Fruit fly (Drosophila melanogaster) whole organism, embryonic: ENCODE results near the gene Dnai2.
A peak's percentile ranks its signal among the peaks of the same experiment; 100 is the strongest.

Experiments
- Asciz ChIP-seq: fragments of 200-800 bp; sonication (Bioruptor generic); optimal IDR thresholded peaks from 2 replicates; lab custom pipeline; 2017; ENCODE audit warnings: missing biosample characterization, mild to moderate bottlenecking, missing genetic modification characterization, missing genetic modification reagents
- Atf-2 ChIP-seq: fragments of 200-800 bp; sonication (Bioruptor generic); optimal IDR thresholded peaks from 2 replicates; lab custom pipeline; 2016; ENCODE audit warnings: missing biosample characterization, missing genetic modification characterization
- Atf6 ChIP-seq: fragments of 200-800 bp; sonication (Bioruptor generic); IDR thresholded peaks from 2 replicates; pipeline ENCODE4 v1.3.6; 2022; ENCODE audit warnings: missing biosample characterization, missing genetic modification characterization
- CG10147 ChIP-seq: fragments of 200-800 bp; sonication (Bioruptor generic); optimal IDR thresholded peaks from 2 replicates; lab custom pipeline; 2019; ENCODE audit warnings: missing biosample characterization, mild to moderate bottlenecking, missing genetic modification characterization, moderate library complexity
- CG10431 ChIP-seq: fragments of 200-800 bp; sonication (Bioruptor generic); optimal IDR thresholded peaks from 3 replicates; lab custom pipeline; 2018; ENCODE audit warnings: missing biosample characterization, mild to moderate bottlenecking, missing genetic modification characterization
- CG10462 ChIP-seq: fragments of 200-800 bp; sonication (Bioruptor generic); optimal IDR thresholded peaks from 2 replicates; lab custom pipeline; 2016; ENCODE audit warnings: missing biosample characterization, missing genetic modification characterization
- CG11696 ChIP-seq: fragments of 200-800 bp; sonication (Bioruptor generic); IDR thresholded peaks from 2 replicates; pipeline ENCODE4 v1.3.6; 2022; ENCODE audit warnings: missing biosample characterization, missing genetic modification characterization
- CG12299 ChIP-seq: fragments of 200-800 bp; sonication (Bioruptor generic); optimal IDR thresholded peaks from 2 replicates; lab custom pipeline; 2018; ENCODE audit warnings: missing biosample characterization, mild to moderate bottlenecking, missing genetic modification characterization
- CG14050 ChIP-seq: fragments of 200-800 bp; sonication (Bioruptor generic); IDR thresholded peaks from 3 replicates; pipeline ENCODE4 v1.3.6; 2022; ENCODE audit warnings: missing biosample characterization, missing genetic modification characterization
- CG14710 ChIP-seq: fragments of 200-800 bp; sonication (Bioruptor generic); optimal IDR thresholded peaks from 3 replicates; lab custom pipeline; 2019; ENCODE audit warnings: missing biosample characterization, mild to moderate bottlenecking, missing genetic modification characterization, moderate library complexity
- CG14860 ChIP-seq: fragments of 200-800 bp; sonication (Bioruptor generic); IDR thresholded peaks from 3 replicates; pipeline ENCODE4 v1.3.6; 2022; ENCODE audit warnings: missing biosample characterization, missing genetic modification characterization; ENCODE audit not compliant: partially characterized antibody
- CG15011 ChIP-seq: fragments of 200-800 bp; sonication (Bioruptor generic); optimal IDR thresholded peaks from 3 replicates; lab custom pipeline; 2018; ENCODE audit warnings: missing biosample characterization, mild to moderate bottlenecking, missing genetic modification characterization
- CG15269 ChIP-seq: fragments of 200-800 bp; sonication (Bioruptor generic); optimal IDR thresholded peaks from 2 replicates; lab custom pipeline; 2018; ENCODE audit warnings: missing biosample characterization, mild to moderate bottlenecking, missing genetic modification characterization, moderate library complexity
- CG1529 ChIP-seq: fragments of 200-800 bp; sonication (Bioruptor generic); optimal IDR thresholded peaks from 3 replicates; lab custom pipeline; 2018; ENCODE audit warnings: missing biosample characterization, missing genetic modification characterization
- CG1602 ChIP-seq: fragments of 200-800 bp; sonication (Bioruptor generic); optimal IDR thresholded peaks from 3 replicates; lab custom pipeline; 2016; ENCODE audit warnings: missing biosample characterization, missing genetic modification characterization
- CG17612 ChIP-seq: fragments of 200-800 bp; sonication (Bioruptor generic); IDR thresholded peaks from 2 replicates; pipeline ENCODE4 v1.3.6; 2022; ENCODE audit warnings: missing biosample characterization, missing genetic modification characterization
- CG18011 ChIP-seq: fragments of 200-800 bp; sonication (Bioruptor generic); optimal IDR thresholded peaks from 2 replicates; lab custom pipeline; 2017; ENCODE audit warnings: missing biosample characterization, missing genetic modification characterization, mild to moderate bottlenecking, moderate library complexity, missing genotype
- CG1832 ChIP-seq: fragments of 200-800 bp; sonication (Bioruptor generic); optimal IDR thresholded peaks from 2 replicates; lab custom pipeline; 2017; ENCODE audit warnings: missing biosample characterization, mild to moderate bottlenecking, missing genetic modification characterization, inconsistent platforms
- CG4360 ChIP-seq: fragments of 200-800 bp; sonication (Bioruptor generic); IDR thresholded peaks from 2 replicates; pipeline ENCODE4 v1.3.6; 2022; ENCODE audit warnings: missing biosample characterization, missing genetic modification characterization
- CG4424 ChIP-seq: fragments of 200-800 bp; sonication (Bioruptor generic); optimal IDR thresholded peaks from 3 replicates; lab custom pipeline; 2016; ENCODE audit warnings: missing biosample characterization, missing genetic modification characterization
- CG4730 ChIP-seq: fragments of 200-800 bp; sonication (Bioruptor generic); IDR thresholded peaks from 2 replicates; pipeline ENCODE4 v1.3.6; 2022; ENCODE audit warnings: missing biosample characterization, missing genetic modification characterization
- CG6272 ChIP-seq: fragments of 200-800 bp; sonication (Bioruptor generic); IDR thresholded peaks from 2 replicates; pipeline ENCODE4 v1.3.6; 2022; ENCODE audit warnings: missing biosample characterization, missing genetic modification characterization
- CG8281 ChIP-seq: fragments of 200-800 bp; sonication (Bioruptor generic); optimal IDR thresholded peaks from 2 replicates; lab custom pipeline; 2018; ENCODE audit warnings: missing biosample characterization, mild to moderate bottlenecking, missing genetic modification characterization, moderate library complexity
- CTCF ChIP-seq: fragments of 200-800 bp; sonication (Bioruptor generic); optimal IDR thresholded peaks from 2 replicates; lab custom pipeline; 2017; ENCODE audit warnings: missing biosample characterization, mild to moderate bottlenecking, missing genetic modification characterization, moderate library complexity
- Camta ChIP-seq: fragments of 200-800 bp; sonication (Bioruptor generic); optimal IDR thresholded peaks from 2 replicates; lab custom pipeline; 2016; ENCODE audit warnings: missing biosample characterization, missing genetic modification characterization
- CkIIα-i1 ChIP-seq: fragments of 200-800 bp; sonication (Bioruptor generic); IDR thresholded peaks from 2 replicates; pipeline ENCODE4 v1.3.6; 2022; ENCODE audit warnings: missing biosample characterization, missing genetic modification characterization
- Dref ChIP-seq: fragments of 200-800 bp; sonication (Bioruptor generic); IDR thresholded peaks from 2 replicates; pipeline ENCODE4 v1.3.6; 2022; ENCODE audit warnings: missing biosample characterization, missing genetic modification characterization
- HLHmδ ChIP-seq: fragments of 200-800 bp; sonication (Bioruptor generic); optimal IDR thresholded peaks from 2 replicates; lab custom pipeline; 2018; ENCODE audit warnings: missing biosample characterization, mild to moderate bottlenecking, missing genetic modification characterization, moderate library complexity
- NC2β ChIP-seq: fragments of 200-800 bp; sonication (Bioruptor generic); optimal IDR thresholded peaks from 2 replicates; lab custom pipeline; 2016; ENCODE audit warnings: missing biosample characterization, missing genetic modification characterization
- Ptx1 ChIP-seq: fragments of 200-800 bp; sonication (Bioruptor generic); IDR thresholded peaks from 2 replicates; pipeline ENCODE4 v1.3.6; 2022; ENCODE audit warnings: missing biosample characterization, missing genetic modification characterization
- Sox102F ChIP-seq: fragments of 200-800 bp; sonication (Bioruptor generic); optimal IDR thresholded peaks from 2 replicates; lab custom pipeline; 2018; ENCODE audit warnings: missing biosample characterization, mild to moderate bottlenecking, missing genetic modification characterization, moderate library complexity
- ab ChIP-seq: fragments of 200-800 bp; sonication (Bioruptor generic); optimal IDR thresholded peaks from 2 replicates; lab custom pipeline; 2016; ENCODE audit warnings: missing biosample characterization, missing genetic modification characterization
- az2 ChIP-seq: fragments of 200-800 bp; sonication (Bioruptor generic); optimal IDR thresholded peaks from 3 replicates; lab custom pipeline; 2016; ENCODE audit warnings: missing biosample characterization, missing genetic modification characterization
- corto ChIP-seq: fragments of 200-800 bp; sonication (Bioruptor generic); optimal IDR thresholded peaks from 2 replicates; lab custom pipeline; 2016; ENCODE audit warnings: missing biosample characterization, mild to moderate bottlenecking, missing genetic modification characterization, moderate library complexity
- h ChIP-seq: fragments of >200 bp; optimal IDR thresholded peaks from 2 replicates; lab custom pipeline; 2017
- ham ChIP-seq: fragments of 200-800 bp; sonication (Bioruptor generic); IDR thresholded peaks from 2 replicates; pipeline ENCODE4 v1.3.6; 2022; ENCODE audit warnings: missing biosample characterization, missing genetic modification characterization
- inv ChIP-seq: fragments of 200-800 bp; sonication (Bioruptor generic); IDR thresholded peaks from 2 replicates; pipeline ENCODE4 v1.3.6; 2022; ENCODE audit warnings: missing biosample characterization, missing genetic modification characterization; ENCODE audit not compliant: partially characterized antibody
- knrl ChIP-seq: fragments of 200-800 bp; sonication (Bioruptor generic); IDR thresholded peaks from 3 replicates; pipeline ENCODE4 v1.3.6; 2022; ENCODE audit warnings: missing biosample characterization, missing genetic modification characterization; ENCODE audit not compliant: partially characterized antibody
- lola ChIP-seq, 3 experiments: fragments of >200 bp in 2 of 3; fragments of 200-800 bp in 1 of 3; sonication (Bioruptor generic) in 1 of 3; optimal IDR thresholded peaks; 2 replicates each; lab custom pipeline; 2017 to 2019; ENCODE audit warnings: missing biosample characterization in 3 of 3, missing genetic modification characterization in 3 of 3, mild to moderate bottlenecking in 1 of 3, moderate library complexity in 1 of 3
- mam ChIP-seq: fragments of 200-800 bp; sonication (Bioruptor generic); optimal IDR thresholded peaks from 3 replicates; lab custom pipeline; 2016; ENCODE audit warnings: missing biosample characterization, missing genetic modification characterization
- mld ChIP-seq: fragments of 200-800 bp; sonication (Bioruptor generic); IDR thresholded peaks from 3 replicates; pipeline ENCODE4 v1.3.6; 2022; ENCODE audit warnings: missing biosample characterization, missing genetic modification characterization; ENCODE audit not compliant: partially characterized antibody
- org-1 ChIP-seq: fragments of 200-800 bp; sonication (Bioruptor generic); optimal IDR thresholded peaks from 2 replicates; lab custom pipeline; 2017; ENCODE audit warnings: missing biosample characterization, missing genetic modification characterization
- otp ChIP-seq: fragments of 200-800 bp; sonication (Bioruptor generic); IDR thresholded peaks from 3 replicates; pipeline ENCODE4, ENCODE4 v1.3.6; 2022; ENCODE audit warnings: missing biosample characterization, missing genetic modification characterization
- peb ChIP-seq: fragments of 200-800 bp; sonication (Bioruptor generic); IDR thresholded peaks from 2 replicates; pipeline ENCODE4 v1.3.6; 2022; ENCODE audit warnings: missing biosample characterization, missing genetic modification characterization
- psq ChIP-seq: fragments of 200-800 bp; sonication (Bioruptor generic); optimal IDR thresholded peaks from 2 replicates; lab custom pipeline; 2017; ENCODE audit warnings: missing biosample characterization, missing genetic modification characterization
- rib ChIP-seq: fragments of 200-800 bp; sonication (Bioruptor generic); IDR thresholded peaks from 2 replicates; pipeline ENCODE4 v1.3.6; 2022; ENCODE audit warnings: missing biosample characterization, missing genetic modification characterization
- schlank ChIP-seq: fragments of 200-800 bp; sonication (Bioruptor generic); optimal IDR thresholded peaks from 2 replicates; lab custom pipeline; 2018; ENCODE audit warnings: missing biosample characterization, mild to moderate bottlenecking, missing genetic modification characterization
- seq ChIP-seq: fragments of 200-800 bp; sonication (Bioruptor generic); IDR thresholded peaks from 2 replicates; pipeline ENCODE4 v1.3.6; 2022; ENCODE audit warnings: missing biosample characterization, missing genetic modification characterization
- sisA ChIP-seq: fragments of 200-800 bp; sonication (Bioruptor generic); IDR thresholded peaks from 2 replicates; pipeline ENCODE4 v1.3.6; 2022; ENCODE audit warnings: missing biosample characterization, missing genetic modification characterization
- unpg ChIP-seq: fragments of 200-800 bp; sonication (Bioruptor generic); optimal IDR thresholded peaks from 3 replicates; lab custom pipeline; 2018; ENCODE audit warnings: missing biosample characterization, mild to moderate bottlenecking, missing genetic modification characterization, moderate library complexity

Gene Dnai2

dm6 chr3L:11683819-11684521 is 15.1 kb downstream of the Dnai2 start, which contains the start of gene Sugb (continued):
- TF ChIP-seq Atf-2 (GFP tag; lab: Kevin White, UChicago) = no peak
- peak; percentile 14 for TF ChIP-seq CG15011 (GFP tag; lab: Kevin White, UChicago)
- no peak; the same call in 1 of the 2 replicates for TF ChIP-seq sisA (GFP tag; lab: Robert Waterston, UW)
- peak; percentile 23 for TF ChIP-seq CG14710 (tag; lab: Kevin White, UChicago)
- no peak for TF ChIP-seq h (lab: Kevin White, UChicago)
- peak; percentile 63 for TF ChIP-seq unpg (GFP tag; lab: Kevin White, UChicago)
- TF ChIP-seq az2 = peak; percentile 62
- TF ChIP-seq psq (GFP tag; lab: Kevin White, UChicago) = no peak
- peak; percentile 63 for TF ChIP-seq rib (GFP tag; lab: Robert Waterston, UW)
- TF ChIP-seq Sox102F (GFP tag; lab: Kevin White, UChicago) = peak; percentile 42
- no peak; the same call in 1 of the 2 replicates for TF ChIP-seq ham (GFP tag; lab: Robert Waterston, UW)
- TF ChIP-seq CG4730 (GFP tag; lab: Robert Waterston, UW) = peak; percentile 7; the same call in 1 of the 2 replicates
- TF ChIP-seq CkIIα-i1 (GFP tag; lab: Robert Waterston, UW) = no peak
- peak; percentile 42 for TF ChIP-seq Dref (GFP tag; lab: Robert Waterston, UW)
- TF ChIP-seq org-1 (GFP tag; lab: Kevin White, UChicago) = no peak
- TF ChIP-seq mam (GFP tag; lab: Kevin White, UChicago) = peak; percentile 79
- TF ChIP-seq CG17612 = no peak
- peak; percentile 61 for TF ChIP-seq CG10147 (GFP tag; lab: Kevin White, UChicago)
- peak; percentile 56; the same call in 2 of the 3 replicates for TF ChIP-seq CG14860
- no peak for TF ChIP-seq CTCF (GFP tag; lab: Kevin White, UChicago)
- TF ChIP-seq CG1529 (GFP tag; lab: Kevin White, UChicago) = no peak
- TF ChIP-seq CG10431 (GFP tag; lab: Kevin White, UChicago) = peak; percentile 87
- TF ChIP-seq CG11696 (GFP tag; lab: Robert Waterston, UW) = no peak
- TF ChIP-seq knrl (GFP tag; lab: Robert Waterston, UW) = peak; percentile 66; the same call in 1 of the 3 replicates
- peak; percentile 46; the same call in 1 of the 2 replicates for TF ChIP-seq CG6272
- peak; percentile 57 for TF ChIP-seq corto (GFP tag; lab: Kevin White, UChicago)
- no peak for TF ChIP-seq CG4360 (GFP tag; lab: Robert Waterston, UW)
- no peak for TF ChIP-seq NC2β (GFP tag; lab: Kevin White, UChicago)
- TF ChIP-seq CG8281 (tag; lab: Kevin White, UChicago) = no peak
- no peak for TF ChIP-seq peb (GFP tag; lab: Robert Waterston, UW)
- peak; percentile 33 for TF ChIP-seq schlank (tag; lab: Kevin White, UChicago)
- no peak for TF ChIP-seq mld (GFP tag; lab: Robert Waterston, UW)
- peak; percentile 66; the same call in 1 of the 2 replicates for TF ChIP-seq Atf6 (GFP tag; lab: Robert Waterston, UW)
- peak; percentile 39 for TF ChIP-seq Asciz
- TF ChIP-seq CG14050 (GFP tag; lab: Robert Waterston, UW) = 0 out of 3 replicates have a peak, but pooled peaks have one; percentile 30
- TF ChIP-seq CG10462 (GFP tag; lab: Kevin White, UChicago) = no peak
- TF ChIP-seq CG1832 (GFP tag; lab: Kevin White, UChicago) = no peak
- TF ChIP-seq otp = no peak
- no peak for TF ChIP-seq ab (GFP tag; lab: Kevin White, UChicago)
- no peak for TF ChIP-seq HLHmδ (GFP tag; lab: Kevin White, UChicago)
- TF ChIP-seq CG4424 (GFP tag; lab: Kevin White, UChicago) = peak; percentile 15
- 0 out of 2 replicates have a peak, but pooled peaks have one; percentile 6 for TF ChIP-seq inv (GFP tag; lab: Robert Waterston, UW)
- TF ChIP-seq seq (GFP tag; lab: Robert Waterston, UW) = peak; percentile 43
- TF ChIP-seq CG1602 = peak; percentile 33
- peak; percentile 30 for TF ChIP-seq CG18011
- peak; percentile 73 for TF ChIP-seq CG15269 (tag; lab: Kevin White, UChicago)
- peak in 1 of 3 experiments; percentile 5 for TF ChIP-seq lola (GFP tag; optimal IDR thresholded peaks at IDR 0.05; lab: Kevin White, UChicago)
- peak; percentile 65 for TF ChIP-seq CG12299 (tag; lab: Kevin White, UChicago)
- peak; percentile 56; the same call in 1 of the 2 replicates for TF ChIP-seq Ptx1 (GFP tag; lab: Robert Waterston, UW)
- TF ChIP-seq Camta (GFP tag; lab: Kevin White, UChicago) = peak; percentile 7
